Worm (Caenorhabditis elegans) whole organism, young adult: ENCODE data around the gene pgm-1.

Experiments used
- F57A8.1 ChIP-seq: fragments of 200-800 bp; sonication (Bioruptor generic); optimal IDR thresholded peaks from 2 replicates; lab custom pipeline; 2018; ENCODE audit warnings: mild to moderate bottlenecking, missing genetic modification characterization, moderate library complexity, missing compliant biosample characterization
- T26A5.8 ChIP-seq: sonication (generic microtip); optimal IDR thresholded peaks from 2 replicates; lab custom pipeline; 2016; ENCODE audit warnings: missing genetic modification characterization, missing compliant biosample characterization
- Y53G8AR.9 ChIP-seq: fragments of 200-800 bp; sonication (Bioruptor generic); conservative IDR thresholded peaks from 2 replicates; pipeline ENCODE4 v1.3.6; 2022; ENCODE audit warnings: missing genetic modification reagents, missing genetic modification characterization, missing compliant biosample characterization
- ama-1 ChIP-seq, 3 experiments: fragments of 150-350 bp in 1 of 3; sonication (generic microtip) in 2 of 3; optimal IDR thresholded peaks; 2 replicates each; lab custom pipeline; 2014 to 2018; ENCODE audit warnings: missing biosample characterization in 2 of 3, missing genetic modification characterization in 2 of 3, missing genetic modification reagents in 2 of 3
- ets-4 ChIP-seq: fragments of 200-800 bp; sonication (Bioruptor generic); optimal IDR thresholded peaks from 2 replicates; lab custom pipeline; 2018; ENCODE audit warnings: mild to moderate bottlenecking, missing genetic modification characterization, missing compliant biosample characterization
- madf-6 ChIP-seq: fragments of 200-800 bp; sonication (Bioruptor generic); IDR thresholded peaks from 2 replicates; pipeline ENCODE4 v1.3.6; 2022; ENCODE audit warnings: missing genetic modification reagents, missing genetic modification characterization, missing compliant biosample characterization
- madf-8 ChIP-seq: fragments of 200-800 bp; sonication (Bioruptor generic); conservative IDR thresholded peaks from 2 replicates; pipeline ENCODE4 v1.3.6; 2022; ENCODE audit warnings: missing genetic modification reagents, missing genetic modification characterization, missing compliant biosample characterization
- nfya-1 ChIP-seq: sonication (generic microtip); optimal IDR thresholded peaks from 2 replicates; lab custom pipeline; 2017; ENCODE audit warnings: antibody characterized with exemption, missing compliant biosample characterization, missing genetic modification characterization, borderline replicate concordance; ENCODE audit not compliant: insufficient read depth
- nhr-90 ChIP-seq: sonication (generic microtip); optimal IDR thresholded peaks from 2 replicates; lab custom pipeline; 2016; ENCODE audit warnings: missing genotype, mild to moderate bottlenecking, missing genetic modification characterization, missing compliant biosample characterization

- TF ChIP-seq Y53G8AR.9 (peak; percentile 98), nfya-1 (tag; lab: Kevin White, UChicago) (no peak), madf-8 (peak; percentile 79), F57A8.1 (peak; percentile 35), madf-6 (GFP tag; lab: Robert Waterston, UW) (peak; percentile 95), nhr-90 (tag; lab: Kevin White, UChicago) (no peak), ets-4 (no peak), ama-1 (optimal IDR thresholded peaks at IDR 0.05; lab: Kevin White, UChicago) (no peak), ama-1 (GFP tag; optimal IDR thresholded peaks at IDR 0.05; lab: Kevin White, UChicago) (peak in 1 of 2 experiments; percentile 62), T26A5.8 (tag; lab: Kevin White, UChicago) (no peak)
These were observed 37.6 kb upstream of the pgm-1 start, which contains the start of gene dnj-9 for ce11 chrII:4851594-4852106.
